Worm (Caenorhabditis elegans): ENCODE data around the gene nhr-281.

Gene nhr-281

DNA sequence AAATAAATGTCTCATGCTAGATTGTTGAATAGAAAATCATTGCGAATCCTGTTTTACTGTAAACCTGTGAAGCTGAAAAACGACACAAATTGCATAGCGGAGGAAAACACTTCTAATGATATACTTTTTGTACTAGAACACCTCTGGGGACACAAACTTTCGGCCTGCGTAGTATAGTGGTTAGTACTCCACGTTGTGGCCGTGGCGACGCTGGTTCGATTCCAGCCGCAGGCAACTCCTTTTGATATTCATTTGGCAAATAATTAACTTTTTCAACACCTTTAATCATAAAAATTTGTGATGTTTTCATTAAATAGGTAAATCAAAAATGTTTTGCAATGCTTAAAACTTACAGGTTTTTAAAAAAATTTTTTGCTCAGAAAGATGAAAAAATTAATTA is 21.6 kb upstream of the nhr-281 start (continued):
- peak; percentile 60 for TF ChIP-seq him-1 (tag; optimal IDR thresholded peaks at IDR 0.05)
- no peak for TF ChIP-seq B0336.3 (GFP tag; IDR thresholded peaks at IDR 0.05)
- TF ChIP-seq nhr-120 (GFP tag; IDR thresholded peaks at IDR 0.05): no peak
- no peak for TF ChIP-seq lin-54 (GFP tag; optimal IDR thresholded peaks at IDR 0.05)
- TF ChIP-seq T07F8.4 (tag; optimal IDR thresholded peaks at IDR 0.05): no peak
- peak; percentile 75; the same call in 1 of the 2 replicates for TF ChIP-seq nfyb-1 (GFP tag; IDR thresholded peaks at IDR 0.05)
- no peak for TF ChIP-seq F33H1.4 (GFP tag; IDR thresholded peaks at IDR 0.05)
- peak; percentile 22; the same call in 1 of the 2 replicates for TF ChIP-seq rcor-1 (GFP tag; IDR thresholded peaks at IDR 0.05)
- no peak for TF ChIP-seq ztf-18 (tag; optimal IDR thresholded peaks at IDR 0.05)
- TF ChIP-seq Y53F4B.3 (GFP tag; IDR thresholded peaks at IDR 0.05): peak; percentile 44; the same call in 1 of the 2 replicates
- no peak for TF ChIP-seq mel-28 (tag; optimal IDR thresholded peaks at IDR 0.05; ENCODE audit: borderline replicate concordance)
- no peak for TF ChIP-seq lag-1 (GFP tag; IDR thresholded peaks at IDR 0.05)
- no peak for TF ChIP-seq snpc-4 (GFP tag; optimal IDR thresholded peaks at IDR 0.05)
- peak in 2 of 4 experiments; percentile 12 to 57 for TF ChIP-seq snpc-4 (tag; optimal IDR thresholded peaks at IDR 0.05)
- no peak for TF ChIP-seq ceh-40 (GFP tag; IDR thresholded peaks at IDR 0.05)
- TF ChIP-seq F57C9.4 (tag; optimal IDR thresholded peaks at IDR 0.05): no peak
- peak; percentile 83 for TF ChIP-seq pbrm-1 (GFP tag; IDR thresholded peaks at IDR 0.05)
- TF ChIP-seq madf-6 (GFP tag; IDR thresholded peaks at IDR 0.05): 0 out of 2 replicates have a peak, but pooled peaks have one; percentile 39
- TF ChIP-seq ztf-25 (GFP tag; IDR thresholded peaks at IDR 0.05): 0 out of 2 replicates have a peak, but pooled peaks have one; percentile 37
- TF ChIP-seq F23B12.7 (tag; optimal IDR thresholded peaks at IDR 0.05; ENCODE audit: insufficient read depth): peak; percentile 56
- TF ChIP-seq ztf-6 (GFP tag; IDR thresholded peaks at IDR 0.05): no peak
- TF ChIP-seq lin-26 (GFP tag; IDR thresholded peaks at IDR 0.05): peak; percentile 81
- no peak for TF ChIP-seq nfya-1 (tag; optimal IDR thresholded peaks at IDR 0.05; ENCODE audit: borderline replicate concordance, insufficient read depth)
- TF ChIP-seq ekl-4 (GFP tag; IDR thresholded peaks at IDR 0.05): no peak

DNA sequence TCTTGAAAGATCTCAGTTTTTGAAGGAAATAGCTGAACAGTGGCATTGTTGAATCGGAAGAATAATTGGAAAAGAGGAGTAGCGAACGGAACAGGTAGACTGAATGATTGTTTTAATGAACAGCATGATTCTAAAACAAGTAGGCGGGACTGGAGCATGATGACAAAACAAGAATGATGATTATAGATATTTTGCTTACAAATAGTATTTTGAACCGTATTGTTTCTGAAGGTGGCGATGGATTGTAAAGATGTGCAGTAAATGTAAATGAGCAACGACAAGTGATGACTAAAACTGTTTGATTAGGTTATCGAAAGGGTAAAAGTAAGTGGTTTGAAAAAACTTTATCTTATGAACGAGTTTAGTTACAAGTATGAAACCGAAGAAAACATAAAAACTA is 21.0 kb upstream of the nhr-281 start, which contains the start of gene F28H6.8:
TSS of gene F28H6.8 (minus strand) at position 101 of the 400 bp plus-strand sequence.
- TF ChIP-seq atf-7 (tag; optimal IDR thresholded peaks at IDR 0.05): no peak
- TF ChIP-seq madf-3 (GFP tag; IDR thresholded peaks at IDR 0.05): no peak
- TF ChIP-seq ets-4 (GFP tag; optimal IDR thresholded peaks at IDR 0.05): no peak
- no peak for TF ChIP-seq lag-1 (GFP tag; IDR thresholded peaks at IDR 0.05)
- no peak for TF ChIP-seq F23B12.7 (tag; optimal IDR thresholded peaks at IDR 0.05; ENCODE audit: insufficient read depth)
- TF ChIP-seq madf-10 (tag; optimal IDR thresholded peaks at IDR 0.05): no peak
- TF ChIP-seq cebp-2 (GFP tag; IDR thresholded peaks at IDR 0.05): no peak
- no peak for TF ChIP-seq nhr-80 (tag; optimal IDR thresholded peaks at IDR 0.05)
- no peak for TF ChIP-seq ztf-25 (GFP tag; IDR thresholded peaks at IDR 0.05)
- TF ChIP-seq K11D2.4 (GFP tag; IDR thresholded peaks at IDR 0.05): no peak
- no peak for TF ChIP-seq mes-4 (tag; optimal IDR thresholded peaks at IDR 0.05)

DNA sequence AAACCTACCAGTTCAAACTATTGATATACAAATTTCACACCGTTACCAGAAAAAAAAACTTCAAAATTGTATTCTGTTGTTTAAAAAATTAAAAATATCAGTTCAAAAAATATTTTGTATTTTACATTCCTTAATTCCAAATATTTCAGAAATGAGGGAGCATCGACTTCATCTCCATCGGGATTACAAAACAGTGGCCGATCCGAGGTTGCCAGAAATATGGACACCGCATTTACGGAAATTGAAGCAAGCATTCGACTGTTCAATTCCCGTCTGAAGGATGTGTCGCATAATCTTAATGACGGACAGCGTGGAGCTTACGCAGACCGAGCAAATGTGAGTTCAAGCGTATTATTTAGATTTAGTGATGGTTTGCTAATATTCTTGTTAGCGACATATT is 19.4 kb upstream of the nhr-281 start:
- TF ChIP-seq ama-1 (optimal IDR thresholded peaks at IDR 0.05) (no peak), ama-1 (GFP tag; optimal IDR thresholded peaks at IDR 0.05) (no peak), egl-18 (GFP tag; IDR thresholded peaks at IDR 0.05) (no peak), tbx-9 (tag; optimal IDR thresholded peaks at IDR 0.05; ENCODE audit: borderline replicate concordance) (no peak), efl-1 (GFP tag; optimal IDR thresholded peaks at IDR 0.05) (no peak), madf-6 (GFP tag; IDR thresholded peaks at IDR 0.05) (no peak), Y67H2A.10 (GFP tag; conservative IDR thresholded peaks at IDR 0.05) (no peak), D2030.7 (GFP tag; IDR thresholded peaks at IDR 0.05) (no peak), ztf-25 (GFP tag; IDR thresholded peaks at IDR 0.05) (no peak), snpc-4 (GFP tag; optimal IDR thresholded peaks at IDR 0.05) (no peak), snpc-4 (tag; optimal IDR thresholded peaks at IDR 0.05) (no peak), nhr-90 (tag; optimal IDR thresholded peaks at IDR 0.05) (no peak), B0336.3 (GFP tag; IDR thresholded peaks at IDR 0.05) (no peak), ets-4 (GFP tag; optimal IDR thresholded peaks at IDR 0.05) (no peak), lag-1 (GFP tag; IDR thresholded peaks at IDR 0.05) (no peak), ceh-100 (GFP tag; IDR thresholded peaks at IDR 0.05) (no peak), aptf-2 (GFP tag; conservative IDR thresholded peaks at IDR 0.05) (no peak)

Measured in whole organism, young adult.